Worm (Caenorhabditis elegans): ENCODE measurements around the gene K11H12.3.

The K11H12.3 gene

ce11 chrIV:682726-683340 is 9.6 kb upstream of the K11H12.3 start (continued):
- no peak for TF ChIP-seq pqm-1 (tag; optimal IDR thresholded peaks at IDR 0.05)
- TF ChIP-seq rbr-2 (tag; optimal IDR thresholded peaks at IDR 0.05) = peak; percentile 79
- TF ChIP-seq zfp-3 (GFP tag; conservative IDR thresholded peaks at IDR 0.05) = peak; percentile 70; the same call in 1 of the 2 replicates

ce11 chrIV:676280-676679 is 3.0 kb upstream of the K11H12.3 start, which contains the start of gene K11H12.5:
Gene K11H12.5 (plus strand): TSS chrIV:676580.
- TF ChIP-seq mdl-1 (tag; optimal IDR thresholded peaks at IDR 0.05) (no peak), ceh-32 (tag; optimal IDR thresholded peaks at IDR 0.05; ENCODE audit: poor library complexity) (no peak), ZK337.2 (GFP tag; IDR thresholded peaks at IDR 0.05) (no peak), nhr-42 (GFP tag; IDR thresholded peaks at IDR 0.05) (no peak), php-3 (GFP tag; IDR thresholded peaks at IDR 0.05) (no peak), lir-3 (tag; optimal IDR thresholded peaks at IDR 0.05) (no peak)

DNA sequence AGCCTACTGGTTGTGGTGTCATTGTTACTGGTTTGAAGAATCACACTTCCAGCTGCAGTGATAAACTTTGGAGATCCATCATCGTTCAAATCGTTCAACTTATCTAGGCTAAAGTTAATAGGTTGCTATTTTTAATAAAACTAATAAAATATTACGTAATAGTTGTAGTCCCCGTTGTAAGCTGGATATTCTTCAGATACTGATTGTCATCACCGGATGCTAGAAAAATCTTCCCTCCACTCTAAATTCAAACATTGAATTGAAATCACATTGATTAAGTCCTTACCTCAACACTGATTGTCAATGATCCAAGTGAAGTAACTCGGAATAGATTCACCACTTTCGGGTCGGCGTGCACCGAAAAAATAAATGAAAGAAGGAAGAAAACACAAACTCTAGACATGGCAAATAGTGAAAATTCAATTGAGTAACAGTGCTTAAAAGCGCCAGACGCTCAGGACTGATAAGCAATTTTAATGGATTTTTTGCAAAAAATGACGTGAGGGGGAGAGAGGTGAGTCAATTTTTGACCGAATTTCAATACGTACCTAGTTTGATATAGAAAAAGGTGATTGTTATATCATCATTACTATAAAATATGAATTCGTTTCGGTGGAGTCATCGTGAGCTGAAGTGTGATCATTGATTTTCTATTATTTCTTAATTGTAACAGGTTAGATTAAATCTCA is 2.3 kb upstream of the K11H12.3 start, which contains the start of the genes K11H12.4 and K11H12.10:
Gene K11H12.4, minus strand, starts transcription at position 413 of the 689 bp plus-strand sequence.
Gene K11H12.10, plus strand, starts transcription at position 605 of the 689 bp plus-strand sequence.
- TF ChIP-seq F26F4.8 (GFP tag; conservative IDR thresholded peaks at IDR 0.05) (no peak), Y105C5A.15 (GFP tag; IDR thresholded peaks at IDR 0.05) (no peak), dmd-6 (GFP tag; IDR thresholded peaks at IDR 0.05) (peak; percentile 69), unc-62 (GFP tag; optimal IDR thresholded peaks at IDR 0.05 in 1 of 2) (peak in 1 of 2 experiments; percentile 92), unc-62 (tag; optimal IDR thresholded peaks at IDR 0.05) (no peak), nhr-28 (tag; optimal IDR thresholded peaks at IDR 0.05) (peak; percentile 37), pqm-1 (tag; optimal IDR thresholded peaks at IDR 0.05) (peak; percentile 45), daf-16 (GFP tag; optimal IDR thresholded peaks at IDR 0.05) (no peak), daf-16 (tag; optimal IDR thresholded peaks at IDR 0.05) (peak; percentile 16)

DNA sequence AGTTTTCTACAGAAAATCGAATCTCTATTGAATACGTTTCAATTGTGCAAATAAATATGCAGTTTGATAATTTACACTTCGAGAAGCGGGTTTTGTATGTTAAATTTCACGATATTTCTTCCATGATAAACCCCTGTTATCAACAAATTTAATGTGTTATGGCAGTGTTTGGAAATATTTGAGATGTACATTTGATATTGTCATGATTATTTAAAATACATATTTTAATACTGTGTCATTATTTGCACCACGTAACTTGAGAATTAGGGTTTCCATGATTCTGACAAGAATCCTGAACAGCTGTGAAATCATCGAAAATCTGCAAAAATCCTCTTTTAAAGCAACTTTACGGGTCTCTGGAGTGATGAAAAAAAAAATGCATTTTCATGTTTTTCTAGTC is 2.8 kb downstream of the K11H12.3 start, which contains the start of gene K11H12.11:
Gene K11H12.11, minus strand, starts transcription at position 101 of the 400 bp plus-strand sequence.
- TF ChIP-seq dpl-1 (GFP tag; optimal IDR thresholded peaks at IDR 0.05) = no peak
- no peak for TF ChIP-seq daf-16 (GFP tag; optimal IDR thresholded peaks at IDR 0.05)
- TF ChIP-seq daf-16 (tag; optimal IDR thresholded peaks at IDR 0.05) = peak; percentile 38

ce11 chrIV:666991-667390 is 6.3 kb downstream of the K11H12.3 start, which contains the start of gene K11H12.6:
Gene K11H12.6 (plus strand): TSS chrIV:667291.
- TF ChIP-seq nhr-48 (tag; optimal IDR thresholded peaks at IDR 0.05) = no peak
- TF ChIP-seq nhr-41 (GFP tag; IDR thresholded peaks at IDR 0.05) = no peak
- TF ChIP-seq mep-1 (tag; optimal IDR thresholded peaks at IDR 0.05) = no peak
- TF ChIP-seq dmd-9 (GFP tag; IDR thresholded peaks at IDR 0.05) = no peak
- no peak for TF ChIP-seq hlh-11 (tag; optimal IDR thresholded peaks at IDR 0.05)
- no peak for TF ChIP-seq skn-1 (tag; optimal IDR thresholded peaks at IDR 0.05)
- TF ChIP-seq mes-2 (tag; optimal IDR thresholded peaks at IDR 0.05; ENCODE audit: poor library complexity, severe bottlenecking) = no peak

DNA sequence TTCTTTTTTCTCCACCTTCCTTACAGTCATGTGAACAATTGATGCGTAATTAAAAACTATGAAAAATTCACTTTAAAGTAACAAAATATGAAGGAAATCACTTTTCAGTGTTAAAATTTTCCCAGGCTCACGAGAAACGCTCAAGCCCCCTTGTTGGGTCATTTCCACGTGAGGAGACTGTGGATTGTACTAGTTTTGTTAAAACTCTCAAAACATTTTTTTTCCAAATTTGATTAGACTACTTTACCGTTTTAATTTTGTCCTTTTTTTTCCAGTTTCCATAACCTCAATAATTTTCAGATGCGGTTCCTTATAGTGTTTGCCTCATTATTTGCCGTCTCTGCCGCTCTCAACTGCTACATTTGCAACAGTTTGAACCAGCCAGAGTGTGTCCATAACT is 8.1 kb downstream of the K11H12.3 start, which contains the start of gene K11H12.7:
Gene K11H12.7, plus strand, starts transcription at position 301 of the 400 bp plus-strand sequence.
- TF ChIP-seq nhr-41 (GFP tag; IDR thresholded peaks at IDR 0.05) (no peak), Y48G9A.11 (GFP tag; IDR thresholded peaks at IDR 0.05) (no peak), daf-8 (GFP tag; IDR thresholded peaks at IDR 0.05) (no peak)

DNA sequence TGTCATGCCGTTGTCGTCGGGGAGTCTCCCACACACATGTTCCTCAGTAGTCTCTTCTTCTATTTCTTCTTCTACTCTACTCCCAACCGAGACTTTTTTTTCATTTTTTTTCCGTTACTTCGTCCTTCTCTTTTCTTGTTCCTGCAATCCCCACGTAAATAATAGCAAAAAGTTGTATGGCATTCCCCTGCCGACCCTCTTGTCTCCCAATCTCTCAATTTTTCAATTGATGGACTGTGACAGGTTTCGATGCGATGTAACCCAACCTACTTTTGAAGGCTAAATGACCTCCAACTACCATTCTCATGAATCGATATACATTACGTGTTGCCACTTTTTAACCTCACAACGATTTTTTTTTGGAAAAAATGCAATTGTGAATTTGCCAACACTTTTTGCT is 9.2 kb downstream of the K11H12.3 start:
- TF ChIP-seq duxl-1 (tag; optimal IDR thresholded peaks at IDR 0.05; ENCODE audit: poor library complexity) (no peak), nhr-25 (tag; optimal IDR thresholded peaks at IDR 0.05; ENCODE audit: borderline replicate concordance, insufficient read depth) (peak; percentile 12), lim-7 (GFP tag; IDR thresholded peaks at IDR 0.05) (no peak), unc-62 (GFP tag; optimal IDR thresholded peaks at IDR 0.05 in 1 of 2) (peak in 1 of 2 experiments; percentile 69), unc-62 (tag; optimal IDR thresholded peaks at IDR 0.05) (no peak), hmg-1.1 (GFP tag; IDR thresholded peaks at IDR 0.05) (0 out of 2 replicates have a peak, but pooled peaks have one; percentile 4), ceh-20 (GFP tag; IDR thresholded peaks at IDR 0.05) (peak; percentile 60), lsy-2 (tag; optimal IDR thresholded peaks at IDR 0.05) (peak in 1 of 2 experiments; percentile 25), skn-1 (tag; optimal IDR thresholded peaks at IDR 0.05) (no peak), arid-1 (GFP tag; conservative IDR thresholded peaks at IDR 0.05) (no peak), nhr-28 (tag; optimal IDR thresholded peaks at IDR 0.05) (peak; percentile 21), nhr-6 (tag; optimal IDR thresholded peaks at IDR 0.05) (no peak), tra-1 (GFP tag; IDR thresholded peaks at IDR 0.05) (0 out of 2 replicates have a peak, but pooled peaks have one; percentile 32), ceh-62 (tag; optimal IDR thresholded peaks at IDR 0.05) (no peak), mep-1 (tag; optimal IDR thresholded peaks at IDR 0.05) (peak; percentile 57)

Data from whole organism, L4 larva.